Worm (Caenorhabditis elegans) whole organism, midembryonic: ENCODE results near the gene zhp-4.
A peak's percentile ranks its signal among the peaks of the same experiment; 100 is the strongest.

Source experiments
- T22C8.4 ChIP-seq: fragments of 200-800 bp; sonication (Bioruptor generic); IDR thresholded peaks from 2 replicates; pipeline ENCODE4 v1.3.6; 2022; ENCODE audit warnings: missing genetic modification characterization, missing compliant biosample characterization
- cog-1 ChIP-seq: sonication (generic microtip); optimal IDR thresholded peaks from 2 replicates; lab custom pipeline; 2016; ENCODE audit warnings: missing genetic modification characterization, missing compliant biosample characterization
- flt-1 ChIP-seq: fragments of 200-800 bp; sonication (Bioruptor generic); IDR thresholded peaks from 2 replicates; pipeline ENCODE4 v1.3.6; 2022; ENCODE audit warnings: missing genetic modification characterization, missing compliant biosample characterization
- klf-2 ChIP-seq: fragments of 200-800 bp; sonication (Bioruptor generic); conservative IDR thresholded peaks from 2 replicates; pipeline ENCODE4 v1.3.6; 2022; ENCODE audit warnings: missing genetic modification reagents, missing genetic modification characterization, missing compliant biosample characterization
- med-1 ChIP-seq: sonication (generic microtip); optimal IDR thresholded peaks from 2 replicates; lab custom pipeline; 2017; ENCODE audit warnings: missing genetic modification characterization, mild to moderate bottlenecking, missing compliant biosample characterization, antibody characterized with exemption, missing genetic modification reagents; ENCODE audit not compliant: insufficient read depth
- ref-1 ChIP-seq: fragments of 200-800 bp; sonication (Bioruptor generic); conservative IDR thresholded peaks from 2 replicates; pipeline ENCODE4 v1.3.6; 2022; ENCODE audit warnings: missing genetic modification reagents, missing genetic modification characterization, missing compliant biosample characterization
- tab-1 ChIP-seq: fragments of 200-800 bp; sonication (Bioruptor generic); IDR thresholded peaks from 2 replicates; pipeline ENCODE4 v1.3.6; 2022; ENCODE audit warnings: missing genetic modification characterization, missing compliant biosample characterization
- ztf-23 ChIP-seq: fragments of 200-800 bp; sonication (Bioruptor generic); IDR thresholded peaks from 2 replicates; pipeline ENCODE4 v1.3.6; 2022; ENCODE audit warnings: missing genetic modification reagents, missing genetic modification characterization, missing compliant biosample characterization
- ztf-29 ChIP-seq: fragments of 200-800 bp; sonication (Bioruptor generic); IDR thresholded peaks from 2 replicates; pipeline ENCODE4 v1.3.6; 2022; ENCODE audit warnings: missing genetic modification reagents, missing genetic modification characterization, missing compliant biosample characterization

zhp-4 gene

DNA sequence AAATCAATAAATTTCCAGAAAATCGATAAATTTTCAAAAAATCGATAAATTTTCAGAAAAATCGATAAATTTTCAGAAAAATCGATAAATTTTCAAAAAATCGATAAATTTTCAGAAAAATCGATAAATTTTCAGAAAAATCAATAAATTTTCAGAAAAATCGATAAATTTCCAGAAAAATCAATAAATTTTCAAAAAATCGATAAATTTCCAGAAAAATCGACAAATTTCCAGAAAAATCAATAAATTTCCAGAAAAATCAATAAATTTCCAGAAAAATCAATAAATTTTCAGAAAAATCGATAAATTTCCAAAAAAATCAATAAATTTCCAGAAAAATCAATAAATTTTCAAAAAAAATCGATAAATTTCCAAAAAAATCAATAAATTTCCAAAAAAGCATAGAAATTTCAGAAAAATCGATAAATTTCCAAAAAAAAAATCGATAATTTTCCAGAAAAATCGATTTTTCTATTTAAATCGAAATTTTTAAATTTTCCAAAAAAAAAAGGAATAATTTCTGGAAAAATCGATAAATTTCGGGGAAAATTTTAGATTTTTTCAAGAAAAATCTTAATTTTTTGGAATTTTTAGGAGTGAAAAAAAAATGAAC, at the start of gene zhp-4:
Gene zhp-4, minus strand, starts transcription at position 198 of the 613 bp plus-strand sequence.
- peak; percentile 95 for TF ChIP-seq T22C8.4

DNA sequence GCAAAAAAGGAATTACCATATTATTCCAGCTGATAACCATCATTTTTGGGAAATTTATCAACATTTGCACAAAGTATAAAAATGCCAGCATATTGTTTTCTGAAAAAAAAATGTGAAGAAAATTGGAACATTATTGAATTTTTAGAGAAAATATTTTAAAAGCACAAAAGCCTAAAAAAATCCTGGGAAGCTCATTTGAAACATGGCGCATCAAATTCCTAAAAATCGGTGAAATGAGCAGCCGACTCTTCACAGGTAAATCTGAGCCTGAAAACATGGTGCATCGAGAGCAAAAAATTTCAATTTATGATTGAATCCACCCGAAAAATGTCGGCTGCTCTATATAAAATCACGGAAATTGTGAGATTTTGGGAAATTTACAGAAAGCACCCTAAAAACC, 47.5 kb upstream of the zhp-4 start, which contains the start of gene Y39B6A.7:
Gene Y39B6A.7, minus strand, starts transcription at position 101 of the 400 bp plus-strand sequence.
- TF ChIP-seq tab-1 (GFP tag; lab: Robert Waterston, UW): no peak
- no peak for TF ChIP-seq ztf-23 (GFP tag; lab: Robert Waterston, UW)

DNA sequence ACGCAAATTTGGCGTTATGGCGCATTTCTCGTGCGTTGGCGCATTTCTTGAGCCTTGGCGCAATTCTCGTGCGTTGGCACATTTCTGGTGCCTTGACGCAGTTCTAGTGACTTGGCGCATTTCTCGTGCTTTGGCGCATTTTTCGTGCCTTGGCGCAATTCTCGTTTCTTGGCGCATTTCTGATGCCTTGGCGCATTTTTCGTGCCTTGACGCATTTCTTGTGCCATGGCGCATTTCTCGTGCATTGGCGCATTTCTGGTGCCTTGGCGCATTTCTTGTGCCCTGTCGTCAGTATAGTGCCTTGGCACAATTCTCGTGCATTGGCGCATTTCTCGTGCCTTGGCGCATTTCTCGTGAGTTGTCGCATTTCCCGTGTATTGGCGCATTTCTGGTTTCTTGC, 46.8 kb upstream of the zhp-4 start:
- TF ChIP-seq tab-1 (GFP tag; lab: Robert Waterston, UW) (no peak), cog-1 (no peak), T22C8.4 (no peak), ztf-23 (GFP tag; lab: Robert Waterston, UW) (no peak), ztf-29 (GFP tag; lab: Robert Waterston, UW) (no peak), flt-1 (no peak), med-1 (GFP tag; lab: Kevin White, UChicago) (no peak), klf-2 (GFP tag; lab: Robert Waterston, UW) (no peak), ref-1 (no peak)

DNA sequence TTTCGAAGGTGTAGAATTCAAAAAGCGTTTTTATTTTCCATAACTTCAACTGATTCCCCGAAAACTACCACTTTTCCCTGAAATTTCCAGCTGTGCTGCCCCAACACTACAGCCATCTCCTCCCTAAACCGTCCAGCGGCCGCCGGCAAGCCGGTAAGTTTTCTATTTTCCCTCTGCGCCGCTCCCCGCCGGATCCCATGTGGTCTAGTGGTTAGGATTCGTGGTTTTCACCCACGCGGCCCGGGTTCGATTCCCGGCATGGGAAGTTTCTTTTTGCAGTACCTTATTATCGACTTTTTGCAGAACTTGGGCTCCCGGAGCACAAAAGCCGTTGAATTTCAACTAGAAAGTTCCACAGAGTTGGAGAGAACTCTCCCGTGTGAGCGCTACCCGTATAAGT, 41.0 kb upstream of the zhp-4 start:
- TF ChIP-seq med-1 (GFP tag; lab: Kevin White, UChicago) (no peak), klf-2 (GFP tag; lab: Robert Waterston, UW) (no peak), T22C8.4 (no peak; the same call in 1 of the 2 replicates), ztf-23 (GFP tag; lab: Robert Waterston, UW) (peak; percentile 49; the same call in 1 of the 2 replicates), tab-1 (GFP tag; lab: Robert Waterston, UW) (no peak), ref-1 (no peak), cog-1 (no peak), ztf-29 (GFP tag; lab: Robert Waterston, UW) (no peak), flt-1 (peak; percentile 44; the same call in 1 of the 2 replicates)

DNA sequence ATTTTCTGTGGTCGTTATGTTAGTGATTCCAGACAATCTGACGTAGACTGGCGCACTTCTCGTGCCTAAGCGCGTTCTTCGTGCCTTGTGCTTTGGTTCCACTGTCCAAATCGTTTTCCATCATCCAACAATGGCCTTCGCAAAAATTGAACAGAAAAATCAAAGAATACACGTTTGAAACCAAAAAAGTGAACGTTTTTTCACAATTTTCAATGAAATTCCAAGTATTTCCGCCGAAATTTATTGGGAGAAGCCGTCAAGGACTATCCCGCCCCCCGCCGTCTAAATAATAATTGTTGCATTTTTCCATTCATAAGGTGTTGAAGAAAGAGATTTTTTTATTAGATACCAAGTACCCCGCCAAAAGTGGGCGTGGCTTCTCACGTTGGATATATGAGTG, 38.9 kb upstream of the zhp-4 start, which contains the start of gene cpg-23:
Gene cpg-23, plus strand, starts transcription at position 301 of the 400 bp plus-strand sequence.
- TF ChIP-seq med-1 (GFP tag; lab: Kevin White, UChicago) (no peak), T22C8.4 (no peak), ztf-29 (GFP tag; lab: Robert Waterston, UW) (no peak), ztf-23 (GFP tag; lab: Robert Waterston, UW) (no peak), tab-1 (GFP tag; lab: Robert Waterston, UW) (no peak), ref-1 (no peak), flt-1 (no peak), klf-2 (GFP tag; lab: Robert Waterston, UW) (no peak), cog-1 (no peak)

DNA sequence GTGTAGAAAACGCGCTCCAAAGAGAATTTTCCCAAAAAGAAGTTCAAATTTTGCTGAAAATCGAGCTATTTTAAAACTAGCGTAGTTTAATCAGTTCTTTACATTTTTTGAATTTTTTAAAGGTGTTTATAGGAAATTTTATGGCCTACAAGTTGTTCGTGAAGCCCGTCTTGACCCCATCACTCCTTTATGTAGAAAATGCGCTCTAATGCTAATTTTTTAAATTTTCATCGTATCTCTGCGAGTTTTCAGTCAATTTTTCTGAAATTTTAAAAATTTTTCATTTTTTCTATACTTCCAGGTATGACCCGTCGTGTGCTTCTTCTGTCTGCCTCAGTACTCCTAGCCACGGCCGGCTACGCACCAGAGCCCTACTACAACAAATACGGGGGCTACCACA, 34.6 kb upstream of the zhp-4 start, which contains the start of gene Y39B6A.9:
Gene Y39B6A.9, plus strand, starts transcription at position 301 of the 400 bp plus-strand sequence.
- no peak for TF ChIP-seq T22C8.4
- no peak for TF ChIP-seq ztf-23 (GFP tag; lab: Robert Waterston, UW)
- no peak for TF ChIP-seq tab-1 (GFP tag; lab: Robert Waterston, UW)
- no peak for TF ChIP-seq ref-1
- TF ChIP-seq klf-2 (GFP tag; lab: Robert Waterston, UW): no peak
- TF ChIP-seq ztf-29 (GFP tag; lab: Robert Waterston, UW): no peak
- no peak for TF ChIP-seq med-1 (GFP tag; lab: Kevin White, UChicago)
- TF ChIP-seq cog-1: no peak
- TF ChIP-seq flt-1: no peak

DNA sequence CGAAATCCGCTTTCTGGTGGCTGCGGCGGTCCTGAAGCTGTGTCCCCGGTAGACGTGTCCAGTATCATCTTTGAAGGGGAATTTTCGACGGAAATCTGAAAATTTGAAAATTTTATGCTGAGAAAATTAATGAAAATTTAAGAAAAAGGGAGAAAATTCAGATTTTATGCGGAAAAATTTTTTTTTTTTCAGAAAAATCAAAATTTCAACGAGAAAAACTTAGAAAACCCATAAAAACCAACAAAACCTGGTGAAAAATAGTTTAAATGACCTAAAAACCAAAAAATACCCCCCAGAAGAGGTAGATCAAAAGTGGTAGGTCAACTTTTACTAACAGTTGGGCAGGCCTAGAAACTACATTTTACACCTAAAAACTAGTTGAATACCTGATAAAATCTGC, 31.9 kb upstream of the zhp-4 start, which contains the start of gene Y39B6A.10:
Gene Y39B6A.10, minus strand, starts transcription at position 101 of the 400 bp plus-strand sequence.
- TF ChIP-seq klf-2 (GFP tag; lab: Robert Waterston, UW): no peak
- TF ChIP-seq ztf-23 (GFP tag; lab: Robert Waterston, UW): no peak
- TF ChIP-seq ztf-29 (GFP tag; lab: Robert Waterston, UW): no peak

DNA sequence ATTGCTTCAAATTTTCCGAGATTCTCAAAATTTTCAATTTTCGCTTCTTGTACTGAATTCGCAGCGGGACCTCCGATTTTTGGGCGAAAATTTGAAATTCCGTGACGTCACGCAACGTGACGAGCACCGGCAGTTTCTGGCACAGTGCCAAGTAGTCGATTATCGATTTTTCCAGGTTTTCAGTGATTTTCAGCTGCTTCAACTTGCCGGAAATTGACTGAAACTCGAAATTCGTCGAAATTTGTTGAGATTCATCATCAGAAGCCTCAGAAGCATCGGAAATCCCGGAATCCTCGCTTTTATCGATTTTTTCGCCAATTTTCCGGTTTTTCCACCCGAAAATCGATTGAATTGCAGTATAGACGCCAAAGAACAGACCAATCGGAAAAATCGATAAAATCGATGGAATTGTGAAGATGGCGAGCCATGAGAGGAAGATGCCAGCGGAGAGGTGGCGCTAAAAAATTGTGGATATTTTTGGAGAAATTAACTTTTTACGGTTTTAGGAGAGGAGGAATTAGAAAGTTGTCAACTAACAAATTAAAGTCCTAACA, 30.3 kb upstream of the zhp-4 start:
- TF ChIP-seq flt-1: no peak
- TF ChIP-seq T22C8.4: peak; percentile 70

DNA sequence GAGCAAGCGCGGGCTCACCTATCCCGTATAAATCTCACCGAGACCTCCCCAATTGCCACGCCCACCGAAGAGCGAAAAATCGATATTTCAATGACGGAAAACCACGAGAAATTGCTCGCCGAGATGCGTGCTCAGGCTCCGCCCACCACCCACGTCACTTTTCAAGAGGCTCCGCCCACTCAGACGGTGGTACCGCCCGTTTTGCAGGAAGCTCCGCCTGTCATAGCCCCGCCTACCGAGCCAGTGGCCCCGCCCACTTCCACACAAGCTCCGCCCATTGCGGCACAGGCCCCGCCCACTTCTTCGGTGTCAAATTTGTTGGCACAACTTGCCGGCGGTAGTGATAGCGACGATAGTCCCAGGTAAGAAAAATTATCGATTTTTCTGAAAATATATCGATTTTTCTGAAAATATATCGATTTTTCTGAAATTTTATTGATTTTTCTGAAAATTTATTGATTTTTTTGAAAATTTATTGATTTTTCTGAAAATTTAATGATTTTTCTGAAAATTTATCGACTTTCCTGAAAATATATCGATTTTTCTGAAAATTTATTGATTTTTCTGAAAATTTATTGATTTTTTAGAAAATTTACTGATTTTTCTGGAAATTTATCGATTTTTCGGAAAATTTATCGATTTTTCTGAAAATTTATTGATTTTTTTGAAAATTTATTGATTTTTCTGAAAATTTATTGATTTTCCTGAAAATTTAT, 28.1 kb upstream of the zhp-4 start:
- TF ChIP-seq cog-1: no peak
- peak; percentile 67; the same call in 1 of the 2 replicates for TF ChIP-seq T22C8.4

DNA sequence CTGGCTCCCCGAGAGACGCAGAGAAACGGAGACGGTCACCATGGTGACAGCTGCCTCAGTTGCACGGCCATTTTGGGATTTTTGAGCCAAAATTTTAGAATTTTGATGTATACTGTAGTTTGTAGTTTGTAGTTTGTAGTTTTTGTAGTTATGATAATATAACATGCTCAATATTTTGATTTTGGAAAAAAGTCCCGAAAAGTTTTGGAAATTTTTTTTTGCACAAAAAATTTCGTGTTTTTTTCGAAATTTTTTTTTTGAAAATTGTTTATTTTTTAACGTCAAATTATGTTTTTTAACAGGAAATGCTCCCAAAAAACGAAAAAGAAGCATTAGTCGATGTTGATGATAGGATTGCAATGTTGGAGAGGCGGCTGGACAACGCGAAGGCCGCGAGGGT, 25.6 kb upstream of the zhp-4 start, which contains the start of gene dyf-17:
Gene dyf-17, plus strand, starts transcription at position 301 of the 400 bp plus-strand sequence.
- no peak for TF ChIP-seq med-1 (GFP tag; lab: Kevin White, UChicago)

DNA sequence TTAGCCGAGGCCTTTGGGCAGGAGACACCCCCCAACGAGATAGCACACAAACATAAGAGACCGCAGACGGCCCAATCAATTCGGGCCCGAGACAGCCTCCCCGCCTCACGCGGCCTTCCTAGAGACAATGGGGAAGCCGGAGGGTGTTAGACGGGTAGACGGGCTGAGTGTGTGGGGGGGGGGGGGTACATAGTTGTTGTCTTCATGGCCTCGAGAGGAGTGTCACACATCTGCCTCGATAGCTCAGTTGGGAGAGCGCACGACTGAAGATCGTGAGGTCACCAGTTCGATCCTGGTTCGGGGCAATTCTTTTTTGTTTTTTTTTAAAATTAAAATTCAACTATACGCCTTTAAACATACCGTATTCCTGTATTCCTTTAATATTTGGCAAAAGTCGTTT, 24.2 kb upstream of the zhp-4 start:
- TF ChIP-seq med-1 (GFP tag; lab: Kevin White, UChicago) (peak; percentile 42), ref-1 (peak; percentile 85), tab-1 (GFP tag; lab: Robert Waterston, UW) (peak; percentile 94), cog-1 (peak; percentile 49), klf-2 (GFP tag; lab: Robert Waterston, UW) (peak; percentile 90), ztf-23 (GFP tag; lab: Robert Waterston, UW) (peak; percentile 93), T22C8.4 (peak; percentile 94), ztf-29 (GFP tag; lab: Robert Waterston, UW) (peak; percentile 91), flt-1 (peak; percentile 96)
